Worm (Caenorhabditis elegans) whole organism, early embryonic: ENCODE data around the gene C14A11.9.

Experiments used
- ama-1 ChIP-seq: fragments of 150-350 bp; optimal IDR thresholded peaks from 2 replicates; lab custom pipeline; 2014
- flt-1 ChIP-seq: fragments of 200-800 bp; sonication (Bioruptor generic); IDR thresholded peaks from 2 replicates; pipeline ENCODE4 v1.3.6; 2022; ENCODE audit warnings: missing genetic modification characterization, missing compliant biosample characterization
- tra-4 ChIP-seq: sonication (generic microtip); optimal IDR thresholded peaks from 2 replicates; lab custom pipeline; 2017; ENCODE audit warnings: missing genetic modification characterization, missing compliant biosample characterization

DNA sequence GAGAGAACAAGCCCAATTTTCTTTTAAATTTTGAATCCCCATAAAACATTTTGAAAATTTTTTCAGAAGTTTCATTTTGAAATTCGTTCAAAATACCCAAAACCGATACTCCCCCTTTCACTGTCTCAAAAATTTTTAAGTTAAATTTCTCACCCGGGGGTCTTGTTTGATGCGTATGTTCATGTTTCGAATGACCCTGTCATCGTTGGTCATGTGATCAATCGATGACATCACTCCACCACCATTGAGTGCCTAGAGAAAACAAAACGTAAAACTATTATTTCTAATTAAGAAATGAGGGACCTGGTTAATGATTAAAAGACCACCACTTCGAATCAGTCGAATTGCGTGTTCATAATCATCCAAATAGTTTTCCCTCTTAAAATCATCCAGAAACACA is 48.9 kb upstream of the C14A11.9 start:
- no peak for TF ChIP-seq flt-1 (GFP tag; lab: Robert Waterston, UW)
- no peak for TF ChIP-seq ama-1 (lab: Kevin White, UChicago)
- TF ChIP-seq tra-4 (tag; lab: Kevin White, UChicago) = no peak
